Worm (Caenorhabditis elegans): ENCODE results near the gene nrde-1.

nrde-1 gene

ce11 chrIII:3713163-3713562, at the start of gene nrde-1:
Gene nrde-1 (plus strand): TSS chrIII:3713463.
- TF ChIP-seq nhr-84 (tag; optimal IDR thresholded peaks at IDR 0.05): no peak
- peak; percentile 42 for TF ChIP-seq nhr-85 (tag)

- TF ChIP-seq nhr-12 (tag; optimal IDR thresholded peaks at IDR 0.05): no peak
- peak; percentile 8 for TF ChIP-seq unc-86 (tag; optimal IDR thresholded peaks at IDR 0.05)
- TF ChIP-seq C16A3.4 (tag; optimal IDR thresholded peaks at IDR 0.05): peak; percentile 51
- TF ChIP-seq jun-1 (tag; optimal IDR thresholded peaks at IDR 0.05): no peak
- no peak for TF ChIP-seq mdl-1 (tag; optimal IDR thresholded peaks at IDR 0.05)
- TF ChIP-seq elt-3 (tag; optimal IDR thresholded peaks at IDR 0.05): peak in 1 of 6 experiments; percentile 25
- peak; percentile 60 for TF ChIP-seq nhr-71 (tag; optimal IDR thresholded peaks at IDR 0.05)
- no peak for TF ChIP-seq fkh-4 (tag; optimal IDR thresholded peaks at IDR 0.05; ENCODE audit: borderline replicate concordance)
- TF ChIP-seq mef-2 (tag; optimal IDR thresholded peaks at IDR 0.05): no peak
- no peak for TF ChIP-seq pqm-1 (tag; optimal IDR thresholded peaks at IDR 0.05)
- peak; percentile 19 for TF ChIP-seq snpc-4 (tag; optimal IDR thresholded peaks at IDR 0.05)
- TF ChIP-seq nhr-11 (tag; optimal IDR thresholded peaks at IDR 0.05): no peak
- TF ChIP-seq hlh-4 (tag; optimal IDR thresholded peaks at IDR 0.05): no peak
- TF ChIP-seq egl-13 (tag; optimal IDR thresholded peaks at IDR 0.05): peak; percentile 2
- no peak for TF ChIP-seq F16B12.6 (tag; optimal IDR thresholded peaks at IDR 0.05)
- no peak for TF ChIP-seq sptf-1 (tag; optimal IDR thresholded peaks at IDR 0.05)
- peak; percentile 45 to 63 for TF ChIP-seq lsy-2 (tag; optimal IDR thresholded peaks at IDR 0.05)
- TF ChIP-seq ets-5 (GFP tag; IDR thresholded peaks at IDR 0.05): no peak
- no peak; the same call in 1 of the 2 replicates for TF ChIP-seq nhr-19 (GFP tag; conservative IDR thresholded peaks at IDR 0.05)
- no peak for TF ChIP-seq C34B4.2 (tag; optimal IDR thresholded peaks at IDR 0.05)
- TF ChIP-seq fos-1 (tag; optimal IDR thresholded peaks at IDR 0.05): no peak
- peak; percentile 27 for TF ChIP-seq lin-39 (tag; optimal IDR thresholded peaks at IDR 0.05)
- peak; percentile 51 for TF ChIP-seq tbx-2 (tag; optimal IDR thresholded peaks at IDR 0.05)
- no peak for TF ChIP-seq fkh-8 (tag; optimal IDR thresholded peaks at IDR 0.05)
- TF ChIP-seq ama-1 (optimal IDR thresholded peaks at IDR 0.05): no peak
- peak; percentile 49 for TF ChIP-seq nhr-47 (tag; optimal IDR thresholded peaks at IDR 0.05)
- no peak for TF ChIP-seq unc-98 (GFP tag; IDR thresholded peaks at IDR 0.05)
- TF ChIP-seq dpl-1 (GFP tag; optimal IDR thresholded peaks at IDR 0.05): peak in 2 of 3 experiments; percentile 36 to 41
- TF ChIP-seq egl-27 (tag; optimal IDR thresholded peaks at IDR 0.05): no peak
- TF ChIP-seq nhr-76 (tag; optimal IDR thresholded peaks at IDR 0.05): no peak
- no peak for TF ChIP-seq vab-15 (tag; optimal IDR thresholded peaks at IDR 0.05)
- TF ChIP-seq mep-1 (tag; optimal IDR thresholded peaks at IDR 0.05): peak; percentile 52
- TF ChIP-seq nhr-77 (tag; optimal IDR thresholded peaks at IDR 0.05): no peak
- TF ChIP-seq nhr-90 (tag; optimal IDR thresholded peaks at IDR 0.05; ENCODE audit: poor library complexity): peak; percentile 62
- TF ChIP-seq efl-3 (GFP tag; optimal IDR thresholded peaks at IDR 0.05): no peak
- peak; percentile 3 for TF ChIP-seq lin-15B (tag; optimal IDR thresholded peaks at IDR 0.05)
- TF ChIP-seq aha-1 (tag; optimal IDR thresholded peaks at IDR 0.05): no peak
- TF ChIP-seq ces-1 (GFP tag; optimal IDR thresholded peaks at IDR 0.05): no peak
- no peak for TF ChIP-seq lin-14 (GFP tag; optimal IDR thresholded peaks at IDR 0.05)
- no peak for TF ChIP-seq nhr-237 (tag; optimal IDR thresholded peaks at IDR 0.05)
- no peak for TF ChIP-seq ztf-11 (tag; optimal IDR thresholded peaks at IDR 0.05)
- TF ChIP-seq ceh-88 (GFP tag; IDR thresholded peaks at IDR 0.05): no peak
- TF ChIP-seq efl-1 (optimal IDR thresholded peaks at IDR 0.05): peak; percentile 6 to 48
- peak; percentile 34 to 94 for TF ChIP-seq efl-1 (GFP tag; optimal IDR thresholded peaks at IDR 0.05 in 1 of 2)
- peak; percentile 22 for TF ChIP-seq dsc-1 (tag; optimal IDR thresholded peaks at IDR 0.05)
- no peak for TF ChIP-seq mab-9 (GFP tag; IDR thresholded peaks at IDR 0.05)
- TF ChIP-seq ceh-90 (tag; optimal IDR thresholded peaks at IDR 0.05): no peak
- no peak for TF ChIP-seq sox-4 (tag; optimal IDR thresholded peaks at IDR 0.05)
- TF ChIP-seq elt-2 (tag; optimal IDR thresholded peaks at IDR 0.05): no peak
- no peak for TF ChIP-seq grh-1 (GFP tag; IDR thresholded peaks at IDR 0.05)
- TF ChIP-seq lir-3 (tag; optimal IDR thresholded peaks at IDR 0.05; ENCODE audit: poor library complexity): no peak
These were observed 49.0 kb upstream of the nrde-1 start, which contains the start of gene C46F11.4 for ce11 chrIII:3664224-3664623. Gene C46F11.4 (minus strand): TSS chrIII:3664304.
